Fruit fly (Drosophila melanogaster): ENCODE results near the gene Axs.

The Axs gene

dm6 chrX:16640260-16641100 lies 43.2 kb downstream of the Axs start, which contains the start of the genes SNRPG and mthl1 (continued):
- TF ChIP-seq CG9727 (GFP tag; optimal IDR thresholded peaks at IDR 0.05) = peak; percentile 60
- no peak for TF ChIP-seq corto (GFP tag; optimal IDR thresholded peaks at IDR 0.05)
- peak; percentile 46; the same call in 1 of the 2 replicates for TF ChIP-seq tna (GFP tag; IDR thresholded peaks at IDR 0.05; ENCODE audit: partially characterized antibody)
- peak; percentile 87 for TF ChIP-seq CG11085 (GFP tag; IDR thresholded peaks at IDR 0.05)
- TF ChIP-seq prd (optimal IDR thresholded peaks at IDR 0.05) = no peak
- peak; percentile 97 for TF ChIP-seq prd (GFP tag; IDR thresholded peaks at IDR 0.05)
- peak; percentile 60; the same call in 2 of the 3 replicates for TF ChIP-seq CG6791 (GFP tag; IDR thresholded peaks at IDR 0.05; ENCODE audit: partially characterized antibody)
- TF ChIP-seq ttk (GFP tag; IDR thresholded peaks at IDR 0.05) = peak; percentile 93
- TF ChIP-seq en (GFP tag; optimal IDR thresholded peaks at IDR 0.05) = no peak
- no peak for TF ChIP-seq Camta (GFP tag; optimal IDR thresholded peaks at IDR 0.05)
- TF ChIP-seq Nf-YB (GFP tag; optimal IDR thresholded peaks at IDR 0.05) = no peak
- peak; percentile 9 for TF ChIP-seq Blimp-1 (GFP tag; optimal IDR thresholded peaks at IDR 0.05)
- TF ChIP-seq sob (GFP tag; IDR thresholded peaks at IDR 0.05) = peak; percentile 89
- peak; percentile 93 for TF ChIP-seq ken (GFP tag; IDR thresholded peaks at IDR 0.05)
- peak; percentile 70 for TF ChIP-seq CG2116 (GFP tag; optimal IDR thresholded peaks at IDR 0.05)
- TF ChIP-seq CG10147 (GFP tag; optimal IDR thresholded peaks at IDR 0.05) = peak; percentile 76
- no peak for TF ChIP-seq CG6683 (GFP tag; optimal IDR thresholded peaks at IDR 0.05)
- TF ChIP-seq CG18476 (GFP tag; optimal IDR thresholded peaks at IDR 0.05) = peak; percentile 79
- TF ChIP-seq Adf1 (GFP tag; IDR thresholded peaks at IDR 0.05) = peak; percentile 68
- TF ChIP-seq hb (GFP tag; IDR thresholded peaks at IDR 0.05; ENCODE audit: partially characterized antibody) = no peak
- TF ChIP-seq HmgZ (tag; optimal IDR thresholded peaks at IDR 0.05) = peak; percentile 37
- peak; percentile 53; the same call in 1 of the 2 replicates for TF ChIP-seq Doc2 (GFP tag; IDR thresholded peaks at IDR 0.05)
- TF ChIP-seq Sry-δ (GFP tag; optimal IDR thresholded peaks at IDR 0.05) = peak; percentile 85
- TF ChIP-seq CG10209 (GFP tag; optimal IDR thresholded peaks at IDR 0.05) = peak; percentile 74
- TF ChIP-seq Aef1 (GFP tag; IDR thresholded peaks at IDR 0.05) = peak; percentile 95
- TF ChIP-seq CG4820 (GFP tag; optimal IDR thresholded peaks at IDR 0.05) = peak; percentile 70
- peak; percentile 53 for TF ChIP-seq CG3281 (GFP tag; optimal IDR thresholded peaks at IDR 0.05)
- peak; percentile 79 for TF ChIP-seq CG1603 (tag; optimal IDR thresholded peaks at IDR 0.05)
- TF ChIP-seq CG31365 (tag; optimal IDR thresholded peaks at IDR 0.05) = peak; percentile 15
- no peak for TF ChIP-seq lbe (GFP tag; optimal IDR thresholded peaks at IDR 0.05)
- TF ChIP-seq CG15514 (GFP tag; optimal IDR thresholded peaks at IDR 0.05) = peak; percentile 71
- peak; percentile 41 for TF ChIP-seq CG1792 (GFP tag; optimal IDR thresholded peaks at IDR 0.05)
- no peak for TF ChIP-seq D (optimal IDR thresholded peaks at IDR 0.05)
- TF ChIP-seq D (GFP tag; optimal IDR thresholded peaks at IDR 0.05) = peak; percentile 59
- TF ChIP-seq Opbp (GFP tag; IDR thresholded peaks at IDR 0.05; ENCODE audit: partially characterized antibody) = peak; percentile 70
- TF ChIP-seq CG8478 (optimal IDR thresholded peaks at IDR 0.05) = no peak
- peak; percentile 47; the same call in 1 of the 3 replicates for TF ChIP-seq CG14860 (GFP tag; IDR thresholded peaks at IDR 0.05; ENCODE audit: partially characterized antibody)
- peak; percentile 74 for TF ChIP-seq CG15269 (tag; optimal IDR thresholded peaks at IDR 0.05)
- TF ChIP-seq ap (GFP tag; IDR thresholded peaks at IDR 0.05) = peak; percentile 91
- TF ChIP-seq gcm (GFP tag; optimal IDR thresholded peaks at IDR 0.05) = peak; percentile 19
- TF ChIP-seq fd3F (GFP tag; optimal IDR thresholded peaks at IDR 0.05) = peak; percentile 76
- peak; percentile 46 for TF ChIP-seq CG10543 (GFP tag; optimal IDR thresholded peaks at IDR 0.05)
- peak; percentile 84 for TF ChIP-seq Ada2b (GFP tag; IDR thresholded peaks at IDR 0.05)
- peak; percentile 92 for TF ChIP-seq Dip3 (GFP tag; optimal IDR thresholded peaks at IDR 0.05)
- TF ChIP-seq Mad (GFP tag; optimal IDR thresholded peaks at IDR 0.05) = peak; percentile 69
- no peak for TF ChIP-seq CG2129 (GFP tag; IDR thresholded peaks at IDR 0.05; ENCODE audit: partially characterized antibody)
- no peak for TF ChIP-seq gro (GFP tag; optimal IDR thresholded peaks at IDR 0.05)
- TF ChIP-seq pum (GFP tag; optimal IDR thresholded peaks at IDR 0.05) = peak; percentile 85
- TF ChIP-seq so (GFP tag; IDR thresholded peaks at IDR 0.05) = peak; percentile 63; the same call in 2 of the 3 replicates

All from whole organism, embryonic.